Worm (Caenorhabditis elegans) whole organism, L4 larva: ENCODE results near the gene tag-153.

Source experiments
- aha-1 ChIP-seq: fragments of 150-350 bp; peaks from one replicate; lab custom pipeline; 2014; ENCODE audit warnings: missing biosample characterization, missing genetic modification characterization
- ceh-32 ChIP-seq: sonication (generic microtip); optimal IDR thresholded peaks from 2 replicates; lab custom pipeline; 2016; ENCODE audit warnings: mild to moderate bottlenecking, missing genetic modification characterization, missing compliant biosample characterization; ENCODE audit not compliant: poor library complexity
- ctbp-1 ChIP-seq: fragments of 200-800 bp; sonication (Bioruptor generic); IDR thresholded peaks from 2 replicates; pipeline ENCODE4 v1.3.6; 2022; ENCODE audit warnings: missing genetic modification reagents, missing genetic modification characterization, missing compliant biosample characterization
- fos-1 ChIP-seq: fragments of 150-350 bp; optimal IDR thresholded peaks from 2 replicates; lab custom pipeline; 2014; ENCODE audit warnings: missing biosample characterization, missing genetic modification characterization
- nhr-10 ChIP-seq: fragments of 150-350 bp; optimal IDR thresholded peaks from 2 replicates; lab custom pipeline; 2014; ENCODE audit warnings: missing biosample characterization, missing genetic modification characterization
- nhr-11 ChIP-seq: fragments of 150-350 bp; optimal IDR thresholded peaks from 2 replicates; lab custom pipeline; 2014; ENCODE audit warnings: missing biosample characterization, missing genetic modification characterization
- nhr-6 ChIP-seq: fragments of 150-350 bp; optimal IDR thresholded peaks from 2 replicates; lab custom pipeline; 2014; ENCODE audit warnings: missing biosample characterization, missing genetic modification characterization
- nhr-76 ChIP-seq: fragments of 150-350 bp; optimal IDR thresholded peaks from 2 replicates; lab custom pipeline; 2014; ENCODE audit warnings: missing biosample characterization, missing genetic modification characterization
- pha-4 ChIP-seq, 2 experiments: fragments of 150-350 bp in 1 of 2; fragments of 200-800 bp in 1 of 2; sonication (Bioruptor generic) in 1 of 2; IDR thresholded peaks in 1 of 2; optimal IDR thresholded peaks in 1 of 2; 2 replicates each; pipeline versions ENCODE4 v1.3.6 to Lab custom; 2014 to 2022; ENCODE audit warnings: missing genetic modification characterization in 2 of 2, missing genetic modification reagents in 2 of 2, missing biosample characterization in 1 of 2, missing compliant biosample characterization in 1 of 2
- pqm-1 ChIP-seq: sonication (generic microtip); optimal IDR thresholded peaks from 2 replicates; lab custom pipeline; 2017; ENCODE audit warnings: missing biosample characterization, missing genetic modification characterization
- unc-130 ChIP-seq: sonication (generic microtip); optimal IDR thresholded peaks from 2 replicates; lab custom pipeline; 2016; ENCODE audit warnings: missing genetic modification reagents, missing genetic modification characterization, missing compliant biosample characterization
- zfp-2 ChIP-seq: sonication (generic microtip); optimal IDR thresholded peaks from 2 replicates; lab custom pipeline; 2016; ENCODE audit warnings: mild to moderate bottlenecking, missing genetic modification characterization, missing compliant biosample characterization
- ztf-7 ChIP-seq: fragments of 150-350 bp; optimal IDR thresholded peaks from 2 replicates; lab custom pipeline; 2014; ENCODE audit warnings: missing biosample characterization, missing genetic modification characterization

ce11 chrV:9332611-9333315, 9.9 kb downstream of the tag-153 start:
- TF ChIP-seq unc-130 (GFP tag; lab: Kevin White, UChicago) = no peak
- TF ChIP-seq zfp-2 (tag; lab: Kevin White, UChicago) = no peak
- TF ChIP-seq nhr-76 (tag; lab: Kevin White, UChicago) = no peak
- TF ChIP-seq nhr-6 (tag; lab: Kevin White, UChicago) = no peak
- no peak for TF ChIP-seq ctbp-1 (GFP tag; lab: Robert Waterston, UW)
- TF ChIP-seq nhr-11 = peak; percentile 20
- no peak for TF ChIP-seq pqm-1
- TF ChIP-seq ceh-32 (tag; lab: Kevin White, UChicago) = no peak
- TF ChIP-seq ztf-7 (tag; lab: Kevin White, UChicago) = no peak
- TF ChIP-seq pha-4 (GFP tag; IDR thresholded peaks at IDR 0.05; lab: Robert Waterston, UW) = no peak
- peak; percentile 77 for TF ChIP-seq pha-4 (tag; optimal IDR thresholded peaks at IDR 0.05; lab: Kevin White, UChicago)
- TF ChIP-seq aha-1 = peak; percentile 95
- no peak for TF ChIP-seq fos-1 (tag; lab: Kevin White, UChicago)
- no peak for TF ChIP-seq nhr-10 (tag; lab: Kevin White, UChicago)
